Fruit fly (Drosophila melanogaster) whole organism, pupa: ENCODE measurements around the gene Oat.

Experiments
- CG10348 ChIP-seq: fragments of 200-800 bp; sonication (Bioruptor generic); IDR thresholded peaks from 2 replicates; pipeline ENCODE4 v1.3.6; 2022; ENCODE audit warnings: missing biosample characterization, missing genetic modification characterization
- CG12605 ChIP-seq: fragments of 200-800 bp; sonication (Bioruptor generic); IDR thresholded peaks from 2 replicates; pipeline ENCODE4 v1.3.6; 2022; ENCODE audit warnings: missing biosample characterization, missing genetic modification characterization
- CG13204 ChIP-seq: fragments of 200-800 bp; sonication (Bioruptor generic); optimal IDR thresholded peaks from 2 replicates; lab custom pipeline; 2018; ENCODE audit warnings: missing biosample characterization, mild to moderate bottlenecking, missing genetic modification characterization, moderate library complexity
- CG14655 ChIP-seq: fragments of 200-800 bp; sonication (Bioruptor generic); optimal IDR thresholded peaks from 3 replicates; lab custom pipeline; 2017; ENCODE audit warnings: mild to moderate bottlenecking, missing biosample characterization, missing genetic modification reagents, missing genetic modification characterization
- CG15710 ChIP-seq: fragments of 200-800 bp; sonication (Bioruptor generic); optimal IDR thresholded peaks from 2 replicates; lab custom pipeline; 2018; ENCODE audit warnings: missing biosample characterization, mild to moderate bottlenecking, missing genetic modification characterization, moderate library complexity
- CG17806 ChIP-seq: fragments of 200-800 bp; sonication (Bioruptor generic); optimal IDR thresholded peaks from 2 replicates; lab custom pipeline; 2018; ENCODE audit warnings: missing biosample characterization, mild to moderate bottlenecking, missing genetic modification characterization, moderate library complexity
- CG32121 ChIP-seq: fragments of 200-800 bp; sonication (Bioruptor generic); IDR thresholded peaks from 2 replicates; pipeline ENCODE4 v1.3.6; 2022; ENCODE audit warnings: missing biosample characterization, missing genetic modification characterization
- CG34367 ChIP-seq: fragments of 200-800 bp; sonication (Bioruptor generic); optimal IDR thresholded peaks from 2 replicates; lab custom pipeline; 2018; ENCODE audit warnings: missing biosample characterization, mild to moderate bottlenecking, missing genetic modification characterization
- CG4496 ChIP-seq: fragments of 200-800 bp; sonication (Bioruptor generic); IDR thresholded peaks from 3 replicates; pipeline ENCODE4 v1.3.6; 2022; ENCODE audit warnings: missing biosample characterization, missing genetic modification characterization
- CG8159 ChIP-seq: fragments of 200-800 bp; sonication (Bioruptor generic); optimal IDR thresholded peaks from 3 replicates; lab custom pipeline; 2018; ENCODE audit warnings: missing biosample characterization, mild to moderate bottlenecking, missing genetic modification characterization, moderate library complexity
- CG8301 ChIP-seq: fragments of 200-800 bp; sonication (Bioruptor generic); optimal IDR thresholded peaks from 2 replicates; lab custom pipeline; 2018; ENCODE audit warnings: missing biosample characterization, mild to moderate bottlenecking, missing genetic modification characterization
- CG9948 ChIP-seq: fragments of 200-800 bp; sonication (Bioruptor generic); optimal IDR thresholded peaks from 2 replicates; lab custom pipeline; 2018; ENCODE audit warnings: missing biosample characterization, mild to moderate bottlenecking, missing genetic modification characterization, moderate library complexity
- D1 ChIP-seq: fragments of 200-800 bp; sonication (Bioruptor generic); optimal IDR thresholded peaks from 2 replicates; lab custom pipeline; 2018; ENCODE audit warnings: missing biosample characterization, mild to moderate bottlenecking, missing genetic modification characterization, moderate library complexity
- EcR ChIP-seq: fragments of 200-800 bp; sonication (Bioruptor generic); optimal IDR thresholded peaks from 3 replicates; lab custom pipeline; 2019; ENCODE audit warnings: missing biosample characterization, missing genetic modification characterization, mild to moderate bottlenecking, moderate library complexity, missing genetic modification reagents
- Ets98B ChIP-seq: fragments of 200-800 bp; sonication (Bioruptor generic); IDR thresholded peaks from 2 replicates; pipeline ENCODE4 v1.3.6; 2022; ENCODE audit warnings: missing biosample characterization, missing genetic modification characterization
- Pif1A ChIP-seq: fragments of 200-800 bp; sonication (Bioruptor generic); optimal IDR thresholded peaks from 3 replicates; lab custom pipeline; 2016; ENCODE audit warnings: missing biosample characterization, missing genetic modification characterization
- Pif1B ChIP-seq: fragments of 200-800 bp; sonication (Bioruptor generic); optimal IDR thresholded peaks from 3 replicates; lab custom pipeline; 2016; ENCODE audit warnings: missing biosample characterization, missing genetic modification characterization
- Snoo ChIP-seq: fragments of 200-800 bp; sonication (Bioruptor generic); optimal IDR thresholded peaks from 3 replicates; lab custom pipeline; 2017; ENCODE audit warnings: missing biosample characterization, mild to moderate bottlenecking, missing genetic modification characterization, inconsistent platforms
- fd96Ca ChIP-seq: fragments of 200-800 bp; sonication (Bioruptor generic); IDR thresholded peaks from 3 replicates; pipeline ENCODE4 v1.3.6; 2022; ENCODE audit warnings: missing biosample characterization, missing genetic modification characterization
- gl ChIP-seq: fragments of 200-800 bp; sonication (Bioruptor generic); optimal IDR thresholded peaks from 2 replicates; lab custom pipeline; 2018; ENCODE audit warnings: missing biosample characterization, mild to moderate bottlenecking, missing genetic modification characterization
- rn ChIP-seq: fragments of 200-800 bp; sonication (Bioruptor generic); IDR thresholded peaks from 2 replicates; pipeline ENCODE4 v1.3.6; 2022; ENCODE audit warnings: missing biosample characterization, missing genetic modification characterization

Gene Oat

dm6 chr3L:19670492-19670891 lies 20.8 kb upstream of the Oat start:
- TF ChIP-seq gl (no peak), CG14655 (GFP tag; lab: Kevin White, UChicago) (peak; percentile 9), Pif1B (GFP tag; lab: Kevin White, UChicago) (no peak), CG17806 (tag; lab: Kevin White, UChicago) (peak; percentile 3), CG8159 (tag; lab: Kevin White, UChicago) (peak; percentile 9)

- TF ChIP-seq D1 (tag; lab: Kevin White, UChicago), result no peak
- no peak for TF ChIP-seq gl
- no peak for TF ChIP-seq CG34367 (tag; lab: Kevin White, UChicago)
- no peak for TF ChIP-seq CG4496 (GFP tag; lab: Robert Waterston, UW)
- TF ChIP-seq CG14655 (GFP tag; lab: Kevin White, UChicago), result peak; percentile 1
- no peak for TF ChIP-seq CG15710 (tag; lab: Kevin White, UChicago)
These were observed 15.5 kb upstream of the Oat start for dm6 chr3L:19665059-19665626.

- TF ChIP-seq CG17806 (tag; lab: Kevin White, UChicago) (no peak), CG32121 (GFP tag; lab: Robert Waterston, UW) (no peak; the same call in 1 of the 2 replicates), Snoo (tag; lab: Kevin White, UChicago) (no peak), CG4496 (GFP tag; lab: Robert Waterston, UW) (0 out of 3 replicates have a peak, but pooled peaks have one; percentile 26), rn (GFP tag; lab: Robert Waterston, UW) (no peak), CG13204 (GFP tag; lab: Kevin White, UChicago) (no peak), Pif1B (GFP tag; lab: Kevin White, UChicago) (peak; percentile 2)
These were observed 14.1 kb upstream of the Oat start, which contains the start of gene tey for dm6 chr3L:19663605-19664230. tey (minus strand) TSS chr3L:19664104.

dm6 chr3L:19662892-19663291 lies 13.2 kb upstream of the Oat start:
- TF ChIP-seq CG9948 (no peak), CG32121 (GFP tag; lab: Robert Waterston, UW) (no peak), CG10348 (no peak), EcR (GFP tag; lab: Kevin White, UChicago) (no peak), CG34367 (tag; lab: Kevin White, UChicago) (no peak), Pif1B (GFP tag; lab: Kevin White, UChicago) (no peak), fd96Ca (no peak), CG8159 (tag; lab: Kevin White, UChicago) (no peak), CG13204 (GFP tag; lab: Kevin White, UChicago) (no peak), CG17806 (tag; lab: Kevin White, UChicago) (no peak), CG8301 (no peak), CG14655 (GFP tag; lab: Kevin White, UChicago) (no peak), gl (no peak), rn (GFP tag; lab: Robert Waterston, UW) (no peak), Ets98B (no peak), D1 (tag; lab: Kevin White, UChicago) (no peak), Pif1A (GFP tag; lab: Kevin White, UChicago) (no peak)

- TF ChIP-seq fd96Ca (no peak), CG8159 (tag; lab: Kevin White, UChicago) (peak; percentile 7)
These were observed 6.3 kb upstream of the Oat start for dm6 chr3L:19655923-19656322.

dm6 chr3L:19653470-19653869 lies 3.8 kb upstream of the Oat start:
- TF ChIP-seq CG34367 (tag; lab: Kevin White, UChicago) (no peak), CG32121 (GFP tag; lab: Robert Waterston, UW) (no peak), fd96Ca (no peak), CG8159 (tag; lab: Kevin White, UChicago) (no peak), CG12605 (GFP tag; lab: Robert Waterston, UW) (no peak), CG13204 (GFP tag; lab: Kevin White, UChicago) (no peak), D1 (tag; lab: Kevin White, UChicago) (no peak), CG8301 (no peak), Ets98B (no peak), CG9948 (no peak), Pif1B (GFP tag; lab: Kevin White, UChicago) (no peak), CG4496 (GFP tag; lab: Robert Waterston, UW) (no peak), CG10348 (no peak), Pif1A (GFP tag; lab: Kevin White, UChicago) (no peak), CG15710 (tag; lab: Kevin White, UChicago) (no peak), gl (no peak)

dm6 chr3L:19650588-19650987 lies 937 bp upstream of the Oat start:
- TF ChIP-seq CG4496 (GFP tag; lab: Robert Waterston, UW) (peak; percentile 93), Snoo (tag; lab: Kevin White, UChicago) (peak; percentile 74), CG15710 (tag; lab: Kevin White, UChicago) (peak; percentile 67), CG13204 (GFP tag; lab: Kevin White, UChicago) (peak; percentile 62), fd96Ca (peak; percentile 74; the same call in 2 of the 3 replicates), CG9948 (peak; percentile 24), gl (peak; percentile 60), EcR (GFP tag; lab: Kevin White, UChicago) (no peak), CG17806 (tag; lab: Kevin White, UChicago) (peak; percentile 54), CG14655 (GFP tag; lab: Kevin White, UChicago) (peak; percentile 47), CG34367 (tag; lab: Kevin White, UChicago) (peak; percentile 57), CG32121 (GFP tag; lab: Robert Waterston, UW) (peak; percentile 81), D1 (tag; lab: Kevin White, UChicago) (no peak), CG8159 (tag; lab: Kevin White, UChicago) (peak; percentile 51), CG10348 (no peak), Pif1B (GFP tag; lab: Kevin White, UChicago) (no peak), Pif1A (GFP tag; lab: Kevin White, UChicago) (no peak), Ets98B (peak; percentile 82), CG12605 (GFP tag; lab: Robert Waterston, UW) (peak; percentile 91), CG8301 (peak; percentile 7), rn (GFP tag; lab: Robert Waterston, UW) (peak; percentile 63; the same call in 1 of the 2 replicates)
- TF ChIP-seq, all 21 proteins: peak for 16
